Worm (Caenorhabditis elegans): Measurements from ENCODE around the gene ubxn-2.
A peak's percentile ranks its signal among the peaks of the same experiment; 100 is the strongest.

Gene ubxn-2

ce11 chrIV:2677687-2678086, 47.9 kb downstream of the ubxn-2 start:
- TF ChIP-seq Y48G9A.11 (GFP tag; IDR thresholded peaks at IDR 0.05) (peak; percentile 94), lin-38 (GFP tag; IDR thresholded peaks at IDR 0.05) (0 out of 2 replicates have a peak, but pooled peaks have one; percentile 3), F26F4.8 (GFP tag; conservative IDR thresholded peaks at IDR 0.05) (no peak), dpl-1 (GFP tag; optimal IDR thresholded peaks at IDR 0.05) (peak; percentile 45), T20F7.1 (GFP tag; optimal IDR thresholded peaks at IDR 0.05) (peak; percentile 57), R02D3.7 (tag; optimal IDR thresholded peaks at IDR 0.05) (no peak), nhr-237 (tag; optimal IDR thresholded peaks at IDR 0.05) (no peak)

ce11 chrIV:2676281-2676680, 49.3 kb downstream of the ubxn-2 start, which contains the start of gene Y94H6A.3:
TSS of gene Y94H6A.3 (plus strand) at chrIV:2676512.
- peak; percentile 80 for TF ChIP-seq dmd-6 (GFP tag; IDR thresholded peaks at IDR 0.05)
- no peak for TF ChIP-seq unc-39 (tag; optimal IDR thresholded peaks at IDR 0.05)
- peak; percentile 68 for TF ChIP-seq nhr-102 (tag; optimal IDR thresholded peaks at IDR 0.05)
- TF ChIP-seq fkh-10 (GFP tag; optimal IDR thresholded peaks at IDR 0.05), result peak; percentile 54
- TF ChIP-seq lsy-2 (tag; optimal IDR thresholded peaks at IDR 0.05), result peak; percentile 31 to 94
- TF ChIP-seq mes-2 (tag; optimal IDR thresholded peaks at IDR 0.05; ENCODE audit: poor library complexity, severe bottlenecking), result peak; percentile 91
- TF ChIP-seq F26F4.8 (GFP tag; conservative IDR thresholded peaks at IDR 0.05), result no peak
- TF ChIP-seq unc-62 (GFP tag; optimal IDR thresholded peaks at IDR 0.05 in 1 of 2), result peak in 1 of 2 experiments; percentile 79
- TF ChIP-seq unc-62 (tag; optimal IDR thresholded peaks at IDR 0.05), result no peak
- no peak for TF ChIP-seq tag-97 (GFP tag; IDR thresholded peaks at IDR 0.05)
- TF ChIP-seq nhr-41 (GFP tag; IDR thresholded peaks at IDR 0.05), result no peak
- no peak for TF ChIP-seq egl-43 (GFP tag; IDR thresholded peaks at IDR 0.05)
- TF ChIP-seq ceh-82 (tag; optimal IDR thresholded peaks at IDR 0.05), result no peak
- no peak for TF ChIP-seq egl-27 (tag; optimal IDR thresholded peaks at IDR 0.05)
- TF ChIP-seq F49E8.2 (tag; optimal IDR thresholded peaks at IDR 0.05; ENCODE audit: borderline replicate concordance), result peak; percentile 44
- TF ChIP-seq lin-38 (GFP tag; IDR thresholded peaks at IDR 0.05), result peak; percentile 91
- TF ChIP-seq lin-13 (GFP tag; optimal IDR thresholded peaks at IDR 0.05), result peak; percentile 87
- TF ChIP-seq daf-19 (GFP tag; conservative IDR thresholded peaks at IDR 0.05), result no peak
- TF ChIP-seq daf-12 (tag; optimal IDR thresholded peaks at IDR 0.05), result no peak
- peak in 1 of 2 experiments; percentile 32 for TF ChIP-seq daf-16 (GFP tag; optimal IDR thresholded peaks at IDR 0.05)
- TF ChIP-seq daf-16 (tag; optimal IDR thresholded peaks at IDR 0.05), result peak; percentile 34
- no peak for TF ChIP-seq mxl-3 (GFP tag; optimal IDR thresholded peaks at IDR 0.05)
- TF ChIP-seq hlh-30 (tag; optimal IDR thresholded peaks at IDR 0.05; ENCODE audit: insufficient read depth), result peak; percentile 74
- peak; percentile 66 for TF ChIP-seq ama-1 (optimal IDR thresholded peaks at IDR 0.05)
- TF ChIP-seq duxl-1 (tag; optimal IDR thresholded peaks at IDR 0.05; ENCODE audit: poor library complexity), result peak; percentile 65
- TF ChIP-seq jun-1 (tag; optimal IDR thresholded peaks at IDR 0.05), result peak; percentile 80
- peak; percentile 64 for TF ChIP-seq nhr-11 (tag; optimal IDR thresholded peaks at IDR 0.05)
- peak; percentile 78; the same call in 1 of the 2 replicates for TF ChIP-seq zfp-3 (GFP tag; conservative IDR thresholded peaks at IDR 0.05)
- no peak for TF ChIP-seq ceh-32 (tag; optimal IDR thresholded peaks at IDR 0.05; ENCODE audit: poor library complexity)
- no peak for TF ChIP-seq tra-1 (GFP tag; IDR thresholded peaks at IDR 0.05)
- peak; percentile 56 for TF ChIP-seq F10B5.3 (tag; optimal IDR thresholded peaks at IDR 0.05)
- TF ChIP-seq lin-15B (tag; optimal IDR thresholded peaks at IDR 0.05), result peak; percentile 55
- TF ChIP-seq dve-1 (tag; optimal IDR thresholded peaks at IDR 0.05; ENCODE audit: insufficient read depth), result peak; percentile 84
- peak; percentile 78 for TF ChIP-seq nhr-77 (tag; optimal IDR thresholded peaks at IDR 0.05)
- TF ChIP-seq dpl-1 (GFP tag; optimal IDR thresholded peaks at IDR 0.05), result peak; percentile 98
- TF ChIP-seq ztf-7 (tag; optimal IDR thresholded peaks at IDR 0.05), result peak; percentile 44
- peak; percentile 84 for TF ChIP-seq T20F7.1 (GFP tag; optimal IDR thresholded peaks at IDR 0.05)
- peak; percentile 64 for TF ChIP-seq hlh-11 (tag; optimal IDR thresholded peaks at IDR 0.05)
- TF ChIP-seq hif-1 (tag; optimal IDR thresholded peaks at IDR 0.05), result peak in 1 of 2 experiments; percentile 66
- TF ChIP-seq saeg-2 (GFP tag; IDR thresholded peaks at IDR 0.05), result no peak
- no peak for TF ChIP-seq attf-4 (tag; optimal IDR thresholded peaks at IDR 0.05)
- 0 out of 2 replicates have a peak, but pooled peaks have one; percentile 33 for TF ChIP-seq arid-1 (GFP tag; conservative IDR thresholded peaks at IDR 0.05)
- TF ChIP-seq zip-2 (tag; optimal IDR thresholded peaks at IDR 0.05), result peak; percentile 46
- TF ChIP-seq spr-1 (tag; optimal IDR thresholded peaks at IDR 0.05), result peak; percentile 67
- no peak for TF ChIP-seq dmd-9 (GFP tag; IDR thresholded peaks at IDR 0.05)
- TF ChIP-seq aha-1 (tag), result peak; percentile 92
